Fruit fly (Drosophila melanogaster) S2 (cell line): ENCODE measurements around the gene CG42579.

Experiments
- CG8478 ChIP-seq: fragments of >200 bp; optimal IDR thresholded peaks from 2 replicates; lab custom pipeline; 2018
- CTCF ChIP-seq, 2 experiments: fragments of >200 bp; optimal IDR thresholded peaks; 2 replicates each; lab custom pipeline; 2018

dm6 chrX:20509535-20510424, 17.7 kb upstream of the CG42579 start:
- TF ChIP-seq CTCF (optimal IDR thresholded peaks at IDR 0.05; lab: Kevin White, UChicago) (no peak), CG8478 (no peak)
